Worm (Caenorhabditis elegans) whole organism, late embryonic: ENCODE data around the gene C06E2.5.

Experiments used
- Y22D7AL.16 ChIP-seq: sonication (generic microtip); optimal IDR thresholded peaks from 2 replicates; lab custom pipeline; 2016; ENCODE audit warnings: missing genetic modification characterization, missing compliant biosample characterization
- ama-1 ChIP-seq: fragments of 150-350 bp; optimal IDR thresholded peaks from 2 replicates; lab custom pipeline; 2014
- che-1 ChIP-seq: sonication (generic microtip); optimal IDR thresholded peaks from 2 replicates; lab custom pipeline; 2016; ENCODE audit warnings: mild to moderate bottlenecking, missing genetic modification characterization, missing compliant biosample characterization
- dmd-4 ChIP-seq: sonication (generic microtip); optimal IDR thresholded peaks from 2 replicates; lab custom pipeline; 2016; ENCODE audit warnings: borderline replicate concordance, missing genetic modification characterization, missing compliant biosample characterization
- dve-1 ChIP-seq: sonication (generic microtip); optimal IDR thresholded peaks from 2 replicates; lab custom pipeline; 2017; ENCODE audit warnings: antibody characterized with exemption, mild to moderate bottlenecking, missing genetic modification characterization, missing compliant biosample characterization
- hlh-13 ChIP-seq: fragments of 200-800 bp; sonication (Bioruptor generic); optimal IDR thresholded peaks from 2 replicates; lab custom pipeline; 2018; ENCODE audit warnings: mild to moderate bottlenecking, missing genetic modification characterization, missing compliant biosample characterization
- nfya-1 ChIP-seq: sonication (generic microtip); optimal IDR thresholded peaks from 2 replicates; lab custom pipeline; 2017; ENCODE audit warnings: missing genetic modification characterization, mild to moderate bottlenecking, missing compliant biosample characterization, antibody characterized with exemption, moderate library complexity
- nhr-232 ChIP-seq: sonication (generic microtip); optimal IDR thresholded peaks from 2 replicates; lab custom pipeline; 2016; ENCODE audit warnings: missing genetic modification characterization, missing compliant biosample characterization
- pqm-1 ChIP-seq: sonication (generic microtip); optimal IDR thresholded peaks from 2 replicates; lab custom pipeline; 2016; ENCODE audit warnings: missing genetic modification characterization, missing compliant biosample characterization
- sox-2 ChIP-seq: fragments of 200-800 bp; sonication (Bioruptor generic); IDR thresholded peaks from 2 replicates; pipeline ENCODE4 v1.3.6; 2022; ENCODE audit warnings: missing genetic modification reagents, missing genetic modification characterization, missing compliant biosample characterization

DNA sequence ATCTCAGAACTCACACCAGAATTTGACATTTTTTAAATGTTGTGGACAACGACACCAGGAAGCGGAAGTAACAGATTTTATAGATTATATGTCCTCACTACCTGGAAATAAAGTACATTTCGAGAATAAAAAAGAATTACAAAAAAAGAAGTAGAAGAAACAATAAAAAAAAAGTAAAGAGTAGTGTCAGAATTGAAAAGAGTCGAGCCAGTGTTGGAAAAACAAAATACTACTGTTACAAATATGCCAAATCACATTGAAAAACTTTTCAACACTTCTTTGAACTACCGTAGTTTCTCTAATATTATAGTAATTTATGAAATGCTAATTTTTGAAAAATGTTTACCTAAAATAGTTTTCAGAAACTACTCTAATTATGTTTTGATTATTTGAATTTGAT lies 17.0 kb upstream of the C06E2.5 start, which contains the start of gene C06E2.1:
- TF ChIP-seq Y22D7AL.16, result no peak
- no peak for TF ChIP-seq sox-2 (GFP tag; lab: Robert Waterston, UW)
- no peak for TF ChIP-seq pqm-1 (tag; lab: Kevin White, UChicago)
- TF ChIP-seq hlh-13 (GFP tag; lab: Kevin White, UChicago), result no peak
- TF ChIP-seq dmd-4, result no peak
- no peak for TF ChIP-seq dve-1
- TF ChIP-seq che-1 (tag; lab: Kevin White, UChicago), result no peak
- no peak for TF ChIP-seq ama-1
- no peak for TF ChIP-seq nfya-1 (tag; lab: Kevin White, UChicago)
- TF ChIP-seq nhr-232 (tag; lab: Kevin White, UChicago), result no peak
